Fruit fly (Drosophila melanogaster) Kc167 (cell line): ENCODE results near the gene Hr78.

Experiments used
- Myc ChIP-seq: fragments of >200 bp; optimal IDR thresholded peaks from 2 replicates; lab custom pipeline; 2017; ENCODE audit warnings: missing external identifiers
- Sin3A ChIP-seq: fragments of >200 bp; optimal IDR thresholded peaks from 2 replicates; lab custom pipeline; 2018; ENCODE audit warnings: missing external identifiers
- h ChIP-seq: fragments of >200 bp; optimal IDR thresholded peaks from 3 replicates; lab custom pipeline; 2018; ENCODE audit warnings: missing external identifiers
- insv ChIP-seq: fragments of >200 bp; optimal IDR thresholded peaks from 3 replicates; lab custom pipeline; 2018; ENCODE audit warnings: missing external identifiers
- psq ChIP-seq: fragments of >200 bp; optimal IDR thresholded peaks from 2 replicates; lab custom pipeline; 2017; ENCODE audit warnings: missing external identifiers
- ttk ChIP-seq: sonication (Bioruptor generic); optimal IDR thresholded peaks from 2 replicates; lab custom pipeline; 2017; ENCODE audit warnings: missing external identifiers

Hr78 gene

DNA sequence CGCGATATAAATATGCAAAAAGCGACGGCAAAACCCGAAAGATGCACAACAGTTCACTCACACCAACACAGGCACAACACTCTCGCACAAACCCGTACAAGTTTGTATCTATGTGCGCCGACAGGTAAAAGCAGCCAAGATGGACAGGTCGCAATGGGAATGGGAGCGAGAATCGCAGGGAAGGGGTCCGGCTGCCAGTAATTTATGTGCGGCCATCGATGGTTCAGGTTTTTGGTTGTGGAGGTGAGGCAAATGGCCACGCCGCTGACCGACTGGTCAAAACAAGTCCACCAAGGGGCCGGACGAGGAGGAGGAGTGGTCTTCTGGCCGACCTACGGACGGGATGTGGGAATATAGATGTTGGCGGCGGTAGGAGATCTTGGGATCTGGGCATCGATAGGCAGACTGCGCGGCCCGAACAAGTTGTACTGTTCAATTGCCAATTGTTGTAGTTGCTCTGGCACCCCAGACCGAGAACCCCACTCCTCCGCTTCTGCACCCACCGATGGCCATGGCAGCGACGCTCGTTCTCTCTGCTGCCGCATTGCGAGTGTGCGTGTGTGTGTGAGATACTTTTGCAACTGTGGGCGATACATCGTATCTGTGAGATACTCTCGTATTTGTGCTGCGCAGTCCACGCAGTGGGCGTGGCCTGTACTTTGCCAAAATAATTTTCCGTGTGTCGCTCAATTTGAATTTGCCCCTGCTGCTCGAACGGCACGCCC is 37.0 kb downstream of the Hr78 start:
- TF ChIP-seq psq (lab: Kevin White, UChicago) (no peak), insv (lab: Kevin White, UChicago) (no peak), Sin3A (lab: Kevin White, UChicago) (no peak), h (lab: Kevin White, UChicago) (no peak)

DNA sequence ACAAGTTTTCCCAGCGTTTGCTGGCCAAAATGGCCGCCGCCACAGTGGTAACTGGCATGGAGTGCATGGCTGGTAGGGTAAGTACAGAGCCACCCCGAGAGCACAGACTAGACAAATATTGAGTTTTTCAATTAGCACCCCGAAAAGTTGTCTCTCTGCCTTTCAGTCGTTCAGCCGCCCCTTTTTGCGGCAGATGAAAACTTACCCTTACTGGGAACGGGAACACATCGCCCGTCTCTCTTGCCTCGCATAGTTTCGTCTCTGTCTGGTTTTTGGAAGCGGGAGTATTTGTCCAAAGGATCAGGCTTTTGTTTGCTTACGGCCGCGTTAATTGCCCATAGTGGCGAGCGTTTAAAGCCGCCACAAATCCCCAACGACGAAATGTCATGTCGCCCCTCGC is 38.6 kb downstream of the Hr78 start:
- TF ChIP-seq Myc (no peak), insv (lab: Kevin White, UChicago) (no peak), Sin3A (lab: Kevin White, UChicago) (no peak), psq (lab: Kevin White, UChicago) (no peak), h (lab: Kevin White, UChicago) (no peak), ttk (lab: Kevin White, UChicago) (no peak)

dm6 chr3L:21455196-21455595 is 42.1 kb downstream of the Hr78 start:
- no peak for TF ChIP-seq psq (lab: Kevin White, UChicago)
- no peak for TF ChIP-seq h (lab: Kevin White, UChicago)
- TF ChIP-seq Sin3A (lab: Kevin White, UChicago): no peak
- no peak for TF ChIP-seq Myc
- TF ChIP-seq ttk (lab: Kevin White, UChicago): no peak
- TF ChIP-seq insv (lab: Kevin White, UChicago): no peak

dm6 chr3L:21453623-21454022 is 43.7 kb downstream of the Hr78 start:
- no peak for TF ChIP-seq insv (lab: Kevin White, UChicago)
- TF ChIP-seq psq (lab: Kevin White, UChicago): no peak
- no peak for TF ChIP-seq Sin3A (lab: Kevin White, UChicago)
- no peak for TF ChIP-seq ttk (lab: Kevin White, UChicago)
- no peak for TF ChIP-seq h (lab: Kevin White, UChicago)
- TF ChIP-seq Myc: no peak

- TF ChIP-seq Myc (no peak), psq (lab: Kevin White, UChicago) (no peak), ttk (lab: Kevin White, UChicago) (no peak), h (lab: Kevin White, UChicago) (no peak), insv (lab: Kevin White, UChicago) (no peak), Sin3A (lab: Kevin White, UChicago) (no peak)
Observed at dm6 chr3L:21450486-21450885, 46.8 kb downstream of the Hr78 start.

dm6 chr3L:21449336-21449735 is 48.0 kb downstream of the Hr78 start:
- TF ChIP-seq Myc: no peak
- TF ChIP-seq h (lab: Kevin White, UChicago): no peak
- TF ChIP-seq psq (lab: Kevin White, UChicago): no peak
- TF ChIP-seq ttk (lab: Kevin White, UChicago): no peak
- TF ChIP-seq Sin3A (lab: Kevin White, UChicago): no peak
- TF ChIP-seq insv (lab: Kevin White, UChicago): no peak

DNA sequence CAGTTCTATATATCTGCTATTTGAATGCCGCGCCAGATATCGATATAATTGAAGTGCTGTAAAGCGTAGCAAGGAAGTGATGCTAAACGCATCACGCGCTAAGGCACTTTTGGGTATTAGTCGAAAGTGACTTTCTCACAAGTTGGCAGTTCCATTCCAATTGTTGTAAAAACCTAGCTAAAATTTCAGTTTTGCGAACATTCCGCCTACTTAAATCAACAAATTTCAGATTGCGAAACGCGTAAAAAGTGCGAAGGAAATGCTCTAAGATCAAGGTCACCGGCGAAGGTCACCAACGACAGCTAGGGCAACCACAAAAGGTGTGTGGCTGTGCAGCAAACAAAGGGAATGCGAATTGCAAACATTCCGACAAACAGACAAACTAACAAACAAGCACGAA is 51.6 kb downstream of the Hr78 start, which contains the start of gene Syx7:
TSS of gene Syx7 (plus strand) at position 131 of the 400 bp plus-strand sequence.
- TF ChIP-seq h (lab: Kevin White, UChicago) (no peak), Sin3A (lab: Kevin White, UChicago) (no peak), psq (lab: Kevin White, UChicago) (no peak), Myc (no peak), insv (lab: Kevin White, UChicago) (no peak), ttk (lab: Kevin White, UChicago) (no peak)

DNA sequence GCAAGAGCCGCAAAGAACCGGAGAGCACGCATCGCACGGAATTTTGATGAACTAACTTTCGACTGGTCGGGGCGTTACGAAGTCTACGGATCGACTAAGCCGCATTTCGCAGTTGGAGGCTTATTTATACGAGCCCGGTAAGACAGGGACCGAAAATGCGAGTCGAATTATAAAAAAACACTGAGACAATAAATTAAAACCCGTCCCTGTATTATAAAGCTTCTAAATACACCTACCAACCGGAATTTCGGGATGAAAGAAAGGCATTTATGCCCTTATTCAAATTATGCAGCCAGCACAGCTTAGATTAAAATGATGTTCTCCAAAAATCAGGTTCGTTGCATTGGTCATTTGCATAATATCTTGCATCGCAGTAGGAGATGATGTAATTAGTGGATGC is 52.6 kb downstream of the Hr78 start, which contains the start of gene Alp1:
TSS of gene Alp1 (minus strand) at position 101 of the 400 bp plus-strand sequence.
- TF ChIP-seq psq (lab: Kevin White, UChicago) (no peak), insv (lab: Kevin White, UChicago) (no peak), h (lab: Kevin White, UChicago) (no peak), ttk (lab: Kevin White, UChicago) (no peak), Myc (no peak), Sin3A (lab: Kevin White, UChicago) (no peak)
